Fruit fly (Drosophila melanogaster) whole organism, embryonic: ENCODE results near the gene Vti1a.

Experiments
- Abd-B ChIP-seq: fragments of 200-800 bp; sonication (Bioruptor generic); optimal IDR thresholded peaks from 2 replicates; lab custom pipeline; 2018; ENCODE audit warnings: missing biosample characterization, mild to moderate bottlenecking, missing genetic modification characterization, moderate library complexity
- BEAF-32 ChIP-seq: fragments of 200-800 bp; sonication (Bioruptor generic); optimal IDR thresholded peaks from 3 replicates; lab custom pipeline; 2017; ENCODE audit warnings: missing biosample characterization, missing genetic modification characterization, mild to moderate bottlenecking, moderate library complexity, missing genetic modification reagents
- Blimp-1 ChIP-seq: fragments of 200-800 bp; sonication (Bioruptor generic); optimal IDR thresholded peaks from 3 replicates; lab custom pipeline; 2018; ENCODE audit warnings: missing biosample characterization, missing genetic modification characterization, mild to moderate bottlenecking, moderate library complexity, missing genetic modification reagents
- CG1024 ChIP-seq: fragments of 200-800 bp; sonication (Bioruptor generic); IDR thresholded peaks from 2 replicates; pipeline ENCODE4 v1.3.6; 2022; ENCODE audit warnings: missing biosample characterization, missing genetic modification characterization
- CG10274 ChIP-seq: fragments of 200-800 bp; sonication (Bioruptor generic); optimal IDR thresholded peaks from 3 replicates; lab custom pipeline; 2017; ENCODE audit warnings: missing biosample characterization, mild to moderate bottlenecking, missing genetic modification characterization
- CG10654 ChIP-seq: fragments of 200-800 bp; sonication (Bioruptor generic); optimal IDR thresholded peaks from 2 replicates; lab custom pipeline; 2016; ENCODE audit warnings: missing biosample characterization, missing genetic modification characterization
- CG11695 ChIP-seq: fragments of 200-800 bp; sonication (Bioruptor generic); IDR thresholded peaks from 3 replicates; pipeline ENCODE4 v1.3.6; 2022; ENCODE audit warnings: missing biosample characterization, missing genetic modification characterization
- CG11723 ChIP-seq: fragments of 200-800 bp; sonication (Bioruptor generic); optimal IDR thresholded peaks from 2 replicates; lab custom pipeline; 2017; ENCODE audit warnings: missing biosample characterization, mild to moderate bottlenecking, missing genetic modification characterization
- CG13287 ChIP-seq: fragments of 200-800 bp; sonication (Bioruptor generic); IDR thresholded peaks from 2 replicates; pipeline ENCODE4 v1.3.6; 2022; ENCODE audit warnings: missing biosample characterization, missing genetic modification characterization; ENCODE audit not compliant: partially characterized antibody
- CG14050 ChIP-seq: fragments of 200-800 bp; sonication (Bioruptor generic); IDR thresholded peaks from 3 replicates; pipeline ENCODE4 v1.3.6; 2022; ENCODE audit warnings: missing biosample characterization, missing genetic modification characterization
- CG14667 ChIP-seq: fragments of 200-800 bp; sonication (Bioruptor generic); IDR thresholded peaks from 2 replicates; pipeline ENCODE4 v1.3.6; 2022; ENCODE audit warnings: missing biosample characterization, missing genetic modification characterization
- CG15601 ChIP-seq: fragments of 200-800 bp; sonication (Bioruptor generic); optimal IDR thresholded peaks from 3 replicates; lab custom pipeline; 2019; ENCODE audit warnings: missing biosample characterization, mild to moderate bottlenecking, missing genetic modification characterization, moderate library complexity
- CG1603 ChIP-seq: fragments of 200-800 bp; sonication (Bioruptor generic); optimal IDR thresholded peaks from 2 replicates; lab custom pipeline; 2019; ENCODE audit warnings: missing biosample characterization, mild to moderate bottlenecking, missing genetic modification characterization, moderate library complexity
- CG17385 ChIP-seq: fragments of 200-800 bp; sonication (Bioruptor generic); optimal IDR thresholded peaks from 3 replicates; lab custom pipeline; 2018; ENCODE audit warnings: missing biosample characterization, mild to moderate bottlenecking, missing genetic modification characterization
- CG1792 ChIP-seq: fragments of 200-800 bp; sonication (Bioruptor generic); optimal IDR thresholded peaks from 2 replicates; lab custom pipeline; 2016; ENCODE audit warnings: missing biosample characterization, missing genetic modification characterization
- CG2129 ChIP-seq: fragments of 200-800 bp; sonication (Bioruptor generic); IDR thresholded peaks from 2 replicates; pipeline ENCODE4 v1.3.6; 2022; ENCODE audit warnings: missing biosample characterization, missing genetic modification characterization; ENCODE audit not compliant: partially characterized antibody
- CG30431 ChIP-seq: fragments of 200-800 bp; sonication (Bioruptor generic); optimal IDR thresholded peaks from 2 replicates; lab custom pipeline; 2017; ENCODE audit warnings: missing biosample characterization, missing genetic modification characterization
- CG32532 ChIP-seq: fragments of 200-800 bp; sonication (Bioruptor generic); IDR thresholded peaks from 2 replicates; pipeline ENCODE4 v1.3.6; 2022; ENCODE audit warnings: missing biosample characterization, missing genetic modification characterization
- CG43689 ChIP-seq: fragments of 200-800 bp; sonication (Bioruptor generic); IDR thresholded peaks from 2 replicates; pipeline ENCODE4 v1.3.6; 2022; ENCODE audit warnings: missing biosample characterization, missing genetic modification characterization
- CG7271 ChIP-seq: fragments of 200-800 bp; sonication (Bioruptor generic); optimal IDR thresholded peaks from 2 replicates; lab custom pipeline; 2018; ENCODE audit warnings: missing biosample characterization, mild to moderate bottlenecking, missing genetic modification characterization, moderate library complexity
- CG9876 ChIP-seq: fragments of 200-800 bp; sonication (Bioruptor generic); optimal IDR thresholded peaks from 2 replicates; lab custom pipeline; 2016; ENCODE audit warnings: missing biosample characterization, missing genetic modification characterization
- CoRest ChIP-seq: fragments of 200-800 bp; sonication (Bioruptor generic); optimal IDR thresholded peaks from 3 replicates; lab custom pipeline; 2018; ENCODE audit warnings: missing biosample characterization, mild to moderate bottlenecking, missing genetic modification characterization, moderate library complexity
- E2f2 ChIP-seq: fragments of 200-800 bp; sonication (Bioruptor generic); IDR thresholded peaks from 2 replicates; pipeline ENCODE4 v1.3.6; 2022; ENCODE audit warnings: missing biosample characterization, missing genetic modification characterization
- Fer3 ChIP-seq: fragments of 200-800 bp; sonication (Bioruptor generic); optimal IDR thresholded peaks from 2 replicates; lab custom pipeline; 2018; ENCODE audit warnings: missing biosample characterization, mild to moderate bottlenecking, missing genetic modification characterization, moderate library complexity
- HHEX ChIP-seq: fragments of 200-800 bp; sonication (Bioruptor generic); optimal IDR thresholded peaks from 3 replicates; lab custom pipeline; 2017; ENCODE audit warnings: missing biosample characterization, mild to moderate bottlenecking, missing genetic modification characterization, missing genetic modification reagents
- HLH54F ChIP-seq: fragments of 200-800 bp; sonication (Bioruptor generic); optimal IDR thresholded peaks from 3 replicates; lab custom pipeline; 2016; ENCODE audit warnings: missing biosample characterization, missing genetic modification characterization
- Hey ChIP-seq: fragments of 200-800 bp; sonication (Bioruptor generic); optimal IDR thresholded peaks from 3 replicates; lab custom pipeline; 2018; ENCODE audit warnings: missing biosample characterization, mild to moderate bottlenecking, missing genetic modification characterization
- Hr3 ChIP-seq: fragments of 200-800 bp; sonication (Bioruptor generic); optimal IDR thresholded peaks from 3 replicates; lab custom pipeline; 2016; ENCODE audit warnings: missing biosample characterization, missing genetic modification characterization
- Hsf ChIP-seq: fragments of 200-800 bp; sonication (Bioruptor generic); optimal IDR thresholded peaks from 3 replicates; lab custom pipeline; 2016; ENCODE audit warnings: missing biosample characterization, missing genetic modification characterization
- Meics ChIP-seq: fragments of 200-800 bp; sonication (Bioruptor generic); optimal IDR thresholded peaks from 2 replicates; lab custom pipeline; 2017; ENCODE audit warnings: missing biosample characterization, mild to moderate bottlenecking, missing genetic modification characterization
- Mrtf ChIP-seq: fragments of 200-800 bp; sonication (Bioruptor generic); IDR thresholded peaks from 3 replicates; pipeline ENCODE4 v1.3.6; 2022; ENCODE audit warnings: missing biosample characterization, missing genetic modification characterization
- NC2β ChIP-seq: fragments of 200-800 bp; sonication (Bioruptor generic); optimal IDR thresholded peaks from 2 replicates; lab custom pipeline; 2016; ENCODE audit warnings: missing biosample characterization, missing genetic modification characterization
- Spps ChIP-seq: fragments of 200-800 bp; sonication (Bioruptor generic); optimal IDR thresholded peaks from 2 replicates; lab custom pipeline; 2018; ENCODE audit warnings: missing biosample characterization, mild to moderate bottlenecking, missing genetic modification characterization
- Sry-β ChIP-seq: fragments of 200-800 bp; sonication (Bioruptor generic); optimal IDR thresholded peaks from 2 replicates; lab custom pipeline; 2018; ENCODE audit warnings: missing biosample characterization, mild to moderate bottlenecking, missing genetic modification characterization, moderate library complexity
- Ssrp ChIP-seq: fragments of 200-800 bp; sonication (Bioruptor generic); optimal IDR thresholded peaks from 2 replicates; lab custom pipeline; 2018; ENCODE audit warnings: missing biosample characterization, mild to moderate bottlenecking, missing genetic modification characterization, moderate library complexity
- Xbp1 ChIP-seq: fragments of 200-800 bp; sonication (Bioruptor generic); optimal IDR thresholded peaks from 3 replicates; lab custom pipeline; 2016; ENCODE audit warnings: missing biosample characterization, mild to moderate bottlenecking, missing genetic modification characterization
- ab ChIP-seq: fragments of 200-800 bp; sonication (Bioruptor generic); optimal IDR thresholded peaks from 2 replicates; lab custom pipeline; 2016; ENCODE audit warnings: missing biosample characterization, missing genetic modification characterization
- ato ChIP-seq: fragments of 200-800 bp; sonication (Bioruptor generic); IDR thresholded peaks from 2 replicates; pipeline ENCODE4 v1.3.6; 2022; ENCODE audit warnings: missing biosample characterization, missing genetic modification characterization; ENCODE audit not compliant: partially characterized antibody
- caup ChIP-seq: fragments of 200-800 bp; sonication (Bioruptor generic); optimal IDR thresholded peaks from 3 replicates; lab custom pipeline; 2017; ENCODE audit warnings: missing biosample characterization, mild to moderate bottlenecking, missing genetic modification characterization, moderate library complexity; ENCODE audit not compliant: severe bottlenecking
- chif ChIP-seq, 2 experiments: fragments of 200-800 bp; sonication (Bioruptor generic); optimal IDR thresholded peaks; 3 replicates each; lab custom pipeline; 2016; ENCODE audit warnings: missing biosample characterization in 2 of 2, missing genetic modification characterization in 2 of 2
- crc ChIP-seq: fragments of 200-800 bp; sonication (Bioruptor generic); optimal IDR thresholded peaks from 2 replicates; lab custom pipeline; 2016; ENCODE audit warnings: missing biosample characterization, missing genetic modification characterization
- gce ChIP-seq: fragments of 200-800 bp; sonication (Bioruptor generic); IDR thresholded peaks from 3 replicates; pipeline ENCODE4 v1.3.6; 2022; ENCODE audit warnings: missing biosample characterization, missing genetic modification characterization
- gcm ChIP-seq: fragments of 200-800 bp; sonication (Bioruptor generic); optimal IDR thresholded peaks from 2 replicates; lab custom pipeline; 2019; ENCODE audit warnings: missing biosample characterization, mild to moderate bottlenecking, missing genetic modification characterization, moderate library complexity
- ind ChIP-seq: fragments of 200-800 bp; sonication (Bioruptor generic); optimal IDR thresholded peaks from 3 replicates; lab custom pipeline; 2016; ENCODE audit warnings: missing biosample characterization, missing genetic modification characterization
- ken ChIP-seq: fragments of 200-800 bp; sonication (Bioruptor generic); IDR thresholded peaks from 3 replicates; pipeline ENCODE4 v1.3.6; 2022; ENCODE audit warnings: missing biosample characterization, missing genetic modification characterization
- lab ChIP-seq: fragments of 200-800 bp; sonication (Bioruptor generic); optimal IDR thresholded peaks from 3 replicates; lab custom pipeline; 2017; ENCODE audit warnings: missing biosample characterization, missing genetic modification characterization, mild to moderate bottlenecking, moderate library complexity, missing genetic modification reagents
- otp ChIP-seq: fragments of 200-800 bp; sonication (Bioruptor generic); IDR thresholded peaks from 3 replicates; pipeline ENCODE4, ENCODE4 v1.3.6; 2022; ENCODE audit warnings: missing biosample characterization, missing genetic modification characterization
- rib ChIP-seq: fragments of 200-800 bp; sonication (Bioruptor generic); IDR thresholded peaks from 2 replicates; pipeline ENCODE4 v1.3.6; 2022; ENCODE audit warnings: missing biosample characterization, missing genetic modification characterization
- sisA ChIP-seq: fragments of 200-800 bp; sonication (Bioruptor generic); IDR thresholded peaks from 2 replicates; pipeline ENCODE4 v1.3.6; 2022; ENCODE audit warnings: missing biosample characterization, missing genetic modification characterization
- sna ChIP-seq: fragments of 200-800 bp; sonication (Bioruptor generic); IDR thresholded peaks from 2 replicates; pipeline ENCODE4 v1.3.6; 2022; ENCODE audit warnings: missing biosample characterization, missing genetic modification characterization; ENCODE audit not compliant: partially characterized antibody
- tll ChIP-seq, 2 experiments: fragments of 200-800 bp in 1 of 2; fragments of >200 bp in 1 of 2; sonication (Bioruptor generic) in 1 of 2; optimal IDR thresholded peaks; 2 replicates each; lab custom pipeline; 2017 to 2019; ENCODE audit warnings: missing biosample characterization in 2 of 2, missing genetic modification characterization in 2 of 2, mild to moderate bottlenecking in 1 of 2, moderate library complexity in 1 of 2

Gene Vti1a

dm6 chr3L:735948-736347 is 43.2 kb upstream of the Vti1a start (continued):
- TF ChIP-seq Blimp-1 (GFP tag; lab: Kevin White, UChicago) (peak; percentile 35), ab (GFP tag; lab: Kevin White, UChicago) (no peak), ken (GFP tag; lab: Robert Waterston, UW) (no peak), caup (GFP tag; lab: Kevin White, UChicago) (no peak), Hr3 (no peak), otp (GFP tag; lab: Robert Waterston, UW) (no peak), BEAF-32 (GFP tag; lab: Kevin White, UChicago) (no peak), Xbp1 (peak; percentile 9), Fer3 (tag; lab: Kevin White, UChicago) (no peak), gcm (GFP tag; lab: Kevin White, UChicago) (no peak), CG9876 (GFP tag; lab: Kevin White, UChicago) (no peak), CG10654 (GFP tag; lab: Kevin White, UChicago) (no peak), CG14667 (GFP tag; lab: Robert Waterston, UW) (no peak), ind (no peak), NC2β (GFP tag; lab: Kevin White, UChicago) (no peak), CoRest (peak; percentile 2), Meics (no peak), HHEX (GFP tag; lab: Kevin White, UChicago) (no peak), Hey (tag; lab: Kevin White, UChicago) (no peak), CG11723 (no peak), CG13287 (GFP tag; lab: Robert Waterston, UW) (no peak), Ssrp (tag; lab: Kevin White, UChicago) (no peak), lab (GFP tag; lab: Kevin White, UChicago) (no peak), Sry-β (GFP tag; lab: Kevin White, UChicago) (no peak), tll (GFP tag; optimal IDR thresholded peaks at IDR 0.05; lab: Kevin White, UChicago) (no peak), CG2129 (GFP tag; lab: Robert Waterston, UW) (no peak), ato (GFP tag; lab: Robert Waterston, UW) (no peak), CG1024 (GFP tag; lab: Robert Waterston, UW) (no peak), Hsf (no peak), CG32532 (GFP tag; lab: Robert Waterston, UW) (no peak), Spps (tag; lab: Kevin White, UChicago) (peak; percentile 33), chif (GFP tag; optimal IDR thresholded peaks at IDR 0.05; lab: Kevin White, UChicago) (no peak), CG15601 (tag; lab: Kevin White, UChicago) (peak; percentile 44), CG30431 (GFP tag; lab: Kevin White, UChicago) (no peak), CG14050 (GFP tag; lab: Robert Waterston, UW) (no peak), CG10274 (GFP tag; lab: Kevin White, UChicago) (no peak), CG1603 (tag; lab: Kevin White, UChicago) (peak; percentile 53), E2f2 (GFP tag; lab: Robert Waterston, UW) (no peak), CG17385 (no peak), Abd-B (GFP tag; lab: Kevin White, UChicago) (no peak), sna (no peak), rib (GFP tag; lab: Robert Waterston, UW) (no peak), Mrtf (no peak), gce (GFP tag; lab: Robert Waterston, UW) (no peak), crc (GFP tag; lab: Kevin White, UChicago) (no peak), CG43689 (GFP tag; lab: Robert Waterston, UW) (no peak), CG11695 (GFP tag; lab: Robert Waterston, UW) (0 out of 3 replicates have a peak, but pooled peaks have one; percentile 10), HLH54F (GFP tag; lab: Kevin White, UChicago) (no peak), CG7271 (no peak), sisA (0 out of 2 replicates have a peak, but pooled peaks have one; percentile 16), CG1792 (GFP tag; lab: Kevin White, UChicago) (no peak)
